Fruit fly (Drosophila melanogaster): ENCODE results near the gene EMC1.

EMC1 gene

DNA sequence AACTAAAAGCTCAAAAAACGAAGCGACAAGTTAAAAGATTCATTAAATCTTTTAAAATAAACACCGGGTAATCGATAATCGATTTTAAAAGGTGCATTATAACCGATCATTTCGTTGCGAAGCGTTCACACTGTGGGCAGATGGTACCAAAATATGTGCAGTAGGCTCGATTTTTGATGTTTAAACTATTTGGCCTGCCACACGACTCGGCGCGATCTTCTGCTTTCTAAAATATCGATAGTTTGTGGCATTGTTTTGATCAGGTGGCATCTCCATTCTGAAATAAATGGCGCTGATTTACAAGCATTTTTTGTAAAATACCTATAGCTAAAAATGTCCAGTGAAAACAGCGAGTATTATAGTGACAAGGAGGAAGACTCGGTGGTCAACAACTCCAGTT is 13.0 kb upstream of the EMC1 start, which contains the start of the genes CG10445 and lds (continued):
- TF ChIP-seq CG12659 (GFP tag; optimal IDR thresholded peaks at IDR 0.05) (peak; percentile 60), HmgZ (tag; optimal IDR thresholded peaks at IDR 0.05) (peak; percentile 27), nerfin-2 (GFP tag; IDR thresholded peaks at IDR 0.05; ENCODE audit: partially characterized antibody) (peak; percentile 94), CG13296 (GFP tag; optimal IDR thresholded peaks at IDR 0.05) (no peak), Mrtf (GFP tag; IDR thresholded peaks at IDR 0.05) (no peak), pum (GFP tag; optimal IDR thresholded peaks at IDR 0.05) (no peak), CG2120 (GFP tag; optimal IDR thresholded peaks at IDR 0.05) (peak; percentile 23), Deaf1 (tag; optimal IDR thresholded peaks at IDR 0.05) (no peak), chif (GFP tag; optimal IDR thresholded peaks at IDR 0.05) (peak in 1 of 2 experiments; percentile 4), BEAF-32 (GFP tag; optimal IDR thresholded peaks at IDR 0.05) (peak; percentile 85), YL-1 (GFP tag; optimal IDR thresholded peaks at IDR 0.05) (peak; percentile 29), HmgD (GFP tag; optimal IDR thresholded peaks at IDR 0.05) (peak; percentile 47), ind (GFP tag; optimal IDR thresholded peaks at IDR 0.05) (peak; percentile 7), vnd (GFP tag; IDR thresholded peaks at IDR 0.05; ENCODE audit: partially characterized antibody) (peak; percentile 87), CG30403 (GFP tag; optimal IDR thresholded peaks at IDR 0.05) (peak; percentile 18), Sin3A (optimal IDR thresholded peaks at IDR 0.05) (peak; percentile 75), vvl (GFP tag; IDR thresholded peaks at IDR 0.05) (peak; percentile 41; the same call in 1 of the 2 replicates), zfh1 (GFP tag; IDR thresholded peaks at IDR 0.05) (0 out of 3 replicates have a peak, but pooled peaks have one; percentile 25), CG4617 (GFP tag; optimal IDR thresholded peaks at IDR 0.05; ENCODE audit: borderline replicate concordance) (peak; percentile 75), mam (GFP tag; optimal IDR thresholded peaks at IDR 0.05) (peak; percentile 48), CG6791 (GFP tag; IDR thresholded peaks at IDR 0.05; ENCODE audit: partially characterized antibody) (peak; percentile 93), Scr (GFP tag; IDR thresholded peaks at IDR 0.05; ENCODE audit: partially characterized antibody) (peak; percentile 84), CG2202 (tag; optimal IDR thresholded peaks at IDR 0.05) (no peak), Dref (GFP tag; IDR thresholded peaks at IDR 0.05) (peak; percentile 92), CG16779 (GFP tag; IDR thresholded peaks at IDR 0.05) (no peak), Rfx (GFP tag; IDR thresholded peaks at IDR 0.05) (peak; percentile 67), sens (GFP tag) (peak; percentile 93), dm (GFP tag; optimal IDR thresholded peaks at IDR 0.05) (peak; percentile 70), CG14860 (GFP tag; IDR thresholded peaks at IDR 0.05; ENCODE audit: partially characterized antibody) (peak; percentile 88), CG1603 (tag; optimal IDR thresholded peaks at IDR 0.05) (peak; percentile 89), CG34224 (GFP tag; IDR thresholded peaks at IDR 0.05; ENCODE audit: partially characterized antibody) (peak; percentile 76), Ada2b (GFP tag; IDR thresholded peaks at IDR 0.05) (no peak), CG33213 (GFP tag; optimal IDR thresholded peaks at IDR 0.05) (peak; percentile 23), HLH54F (GFP tag; optimal IDR thresholded peaks at IDR 0.05) (peak; percentile 29), unc-4 (GFP tag; IDR thresholded peaks at IDR 0.05; ENCODE audit: partially characterized antibody) (peak; percentile 76), CG6175 (GFP tag; IDR thresholded peaks at IDR 0.05) (peak; percentile 72; the same call in 1 of the 3 replicates), CG9437 (GFP tag; optimal IDR thresholded peaks at IDR 0.05) (no peak), CG17802 (tag; optimal IDR thresholded peaks at IDR 0.05) (peak; percentile 96), CG9932 (GFP tag; IDR thresholded peaks at IDR 0.05) (peak; percentile 47), CG9797 (GFP tag; optimal IDR thresholded peaks at IDR 0.05) (peak; percentile 57), Ptx1 (GFP tag; IDR thresholded peaks at IDR 0.05) (0 out of 2 replicates have a peak, but pooled peaks have one; percentile 27), CG14965 (GFP tag; optimal IDR thresholded peaks at IDR 0.05; ENCODE audit: borderline replicate concordance) (no peak), hbn (GFP tag; IDR thresholded peaks at IDR 0.05; ENCODE audit: partially characterized antibody) (peak; percentile 79), Elba2 (GFP tag; optimal IDR thresholded peaks at IDR 0.05) (peak; percentile 22), CG11560 (tag; IDR thresholded peaks at IDR 0.05) (peak; percentile 72; the same call in 2 of the 3 replicates), dmrt99B (tag; optimal IDR thresholded peaks at IDR 0.05) (no peak), onecut (GFP tag; IDR thresholded peaks at IDR 0.05) (no peak), Doc2 (GFP tag; IDR thresholded peaks at IDR 0.05) (no peak), Doc3 (GFP tag; IDR thresholded peaks at IDR 0.05; ENCODE audit: partially characterized antibody) (peak; percentile 84), CG11085 (GFP tag; IDR thresholded peaks at IDR 0.05) (no peak), Ets65A (GFP tag) (peak; percentile 86)

Data from whole organism, embryonic.